Worm (Caenorhabditis elegans) whole organism, L4/young adult: ENCODE measurements around the gene tim-1.

Source experiments
- W03F9.2 ChIP-seq: fragments of 150-350 bp; optimal IDR thresholded peaks from 2 replicates; lab custom pipeline; 2014; ENCODE audit warnings: missing biosample characterization, missing genetic modification characterization
- dao-5 ChIP-seq: sonication (generic microtip); optimal IDR thresholded peaks from 2 replicates; lab custom pipeline; 2016; ENCODE audit warnings: missing genotype, missing genetic modification characterization, moderate library complexity, missing compliant biosample characterization

DNA sequence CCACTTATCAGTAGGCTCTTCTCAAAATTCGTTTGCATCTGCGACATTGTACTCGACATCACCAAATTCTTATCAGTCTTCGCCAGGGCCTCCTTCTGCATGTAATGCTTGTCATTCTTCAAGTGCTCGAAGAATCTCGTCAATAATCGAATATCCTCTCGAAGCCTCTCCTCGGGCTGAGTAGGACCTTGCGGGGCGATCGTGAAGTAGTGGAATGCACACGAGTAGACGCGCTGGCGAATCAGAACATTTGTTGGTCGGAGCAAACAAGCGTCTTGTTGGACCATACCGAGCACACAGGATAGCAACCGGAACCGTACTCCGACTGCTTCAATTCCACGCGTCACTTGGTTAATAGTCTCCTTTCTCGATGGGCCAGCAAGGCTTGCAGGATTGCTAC is 10.4 kb upstream of the tim-1 start:
- no peak for TF ChIP-seq W03F9.2
- TF ChIP-seq dao-5 (tag; lab: Kevin White, UChicago) = no peak
